Fruit fly (Drosophila melanogaster) whole organism, wandering third instar larva: Measurements from ENCODE around the gene CG10353.

ENCODE experiments used
- Abd-B ChIP-seq: fragments of >200 bp; optimal IDR thresholded peaks from 2 replicates; lab custom pipeline; 2017; ENCODE audit warnings: missing biosample characterization, missing genetic modification characterization
- Hnf4 ChIP-seq: fragments of 200-800 bp; sonication (Bioruptor generic); optimal IDR thresholded peaks from 2 replicates; lab custom pipeline; 2016; ENCODE audit warnings: missing biosample characterization, mild to moderate bottlenecking, missing genetic modification characterization
- Hr83 ChIP-seq: fragments of 200-300 bp; sonication (Bioruptor generic); optimal IDR thresholded peaks from 2 replicates; lab custom pipeline; 2016; ENCODE audit warnings: missing biosample characterization, mild to moderate bottlenecking, missing genetic modification characterization, moderate library complexity; ENCODE audit not compliant: poor library complexity, severe bottlenecking
- Mio ChIP-seq: sonication (Bioruptor generic); optimal IDR thresholded peaks from 2 replicates; lab custom pipeline; 2016; ENCODE audit warnings: missing biosample characterization, missing genetic modification characterization
- Myc ChIP-seq: fragments of >200 bp; optimal IDR thresholded peaks from 2 replicates; lab custom pipeline; 2017
- Vsx2 ChIP-seq: fragments of 200-300, 225-300 bp; sonication (Bioruptor generic); optimal IDR thresholded peaks from 2 replicates; lab custom pipeline; 2018; ENCODE audit warnings: missing biosample characterization, missing genetic modification characterization; ENCODE audit not compliant: partially characterized antibody
- br ChIP-seq: fragments of 200-800 bp; sonication (Bioruptor generic); optimal IDR thresholded peaks from 2 replicates; lab custom pipeline; 2016; ENCODE audit warnings: missing biosample characterization, missing genetic modification characterization
- dsf ChIP-seq: sonication (Bioruptor generic); optimal IDR thresholded peaks from 2 replicates; lab custom pipeline; 2016; ENCODE audit warnings: missing biosample characterization, missing genetic modification characterization, borderline replicate concordance
- ey ChIP-seq: fragments of 200-800 bp; sonication (Bioruptor generic); optimal IDR thresholded peaks from 2 replicates; lab custom pipeline; 2016; ENCODE audit warnings: missing biosample characterization, missing genetic modification characterization
- h ChIP-seq: fragments of 200-800 bp; sonication (Bioruptor generic); optimal IDR thresholded peaks from 3 replicates; lab custom pipeline; 2016; ENCODE audit warnings: missing biosample characterization, mild to moderate bottlenecking, missing genetic modification characterization
- jim ChIP-seq: fragments of 175-275, 200-325 bp; sonication (Bioruptor generic); optimal IDR thresholded peaks from 2 replicates; lab custom pipeline; 2016; ENCODE audit warnings: missing biosample characterization, mild to moderate bottlenecking, missing genetic modification characterization
- sage ChIP-seq: fragments of 200-800 bp; sonication (Bioruptor generic); optimal IDR thresholded peaks from 2 replicates; lab custom pipeline; 2016; ENCODE audit warnings: missing biosample characterization, mild to moderate bottlenecking, missing genetic modification characterization
- woc ChIP-seq: sonication (Bioruptor generic); optimal IDR thresholded peaks from 2 replicates; lab custom pipeline; 2016; ENCODE audit warnings: missing biosample characterization, mild to moderate bottlenecking, missing genetic modification characterization

DNA sequence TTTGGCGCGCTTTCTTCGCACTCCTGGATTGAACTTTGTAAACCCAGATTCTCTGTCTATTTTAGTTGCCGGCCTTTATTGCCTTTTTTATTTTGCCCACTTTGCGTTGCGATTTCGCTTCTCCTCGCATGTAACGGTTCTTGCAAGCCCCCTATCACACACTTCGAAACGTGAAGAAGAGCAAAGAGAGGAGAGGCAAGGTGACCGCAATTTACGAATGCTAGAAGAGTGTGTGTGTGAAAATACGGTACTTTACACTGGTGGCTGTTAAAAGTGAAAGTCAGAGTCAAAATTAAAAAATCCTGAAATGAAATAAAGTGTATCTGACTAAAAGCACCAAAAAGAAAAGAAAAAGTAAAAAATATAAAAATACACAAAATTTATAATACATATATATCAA, 7.2 kb upstream of the CG10353 start:
- TF ChIP-seq Hnf4 (GFP tag; lab: Kevin White, UChicago) (no peak), Myc (lab: Kevin White, UChicago) (no peak), h (GFP tag; lab: Kevin White, UChicago) (no peak), Vsx2 (no peak), jim (GFP tag; lab: Kevin White, UChicago) (no peak), ey (GFP tag; lab: Kevin White, UChicago) (no peak), dsf (GFP tag; lab: Kevin White, UChicago) (no peak), sage (GFP tag; lab: Kevin White, UChicago) (no peak), Abd-B (GFP tag; lab: Kevin White, UChicago) (no peak), br (GFP tag; lab: Kevin White, UChicago) (no peak), woc (GFP tag; lab: Kevin White, UChicago) (no peak), Mio (GFP tag; lab: Kevin White, UChicago) (no peak), Hr83 (no peak)
